Worm (Caenorhabditis elegans): ENCODE results near the gene orai-1.

ce11 chrIII:612759-613158, 33.8 kb upstream of the orai-1 start:
- no peak for TF ChIP-seq W03F9.2 (tag; optimal IDR thresholded peaks at IDR 0.05)
- TF ChIP-seq him-1 (tag; optimal IDR thresholded peaks at IDR 0.05), result no peak

Data from whole organism, L4/young adult.